Worm (Caenorhabditis elegans) whole organism, mixed stage, embryonic: ENCODE results near the gene clec-153.

Experiments
- M03D4.4 ChIP-seq: sonication (generic microtip); optimal IDR thresholded peaks from 2 replicates; lab custom pipeline; 2017; ENCODE audit warnings: mild to moderate bottlenecking, missing genetic modification characterization, missing compliant biosample characterization
- bed-3 ChIP-seq: fragments of 200-800 bp; sonication (Bioruptor generic); optimal IDR thresholded peaks from 3 replicates; lab custom pipeline; 2018; ENCODE audit warnings: mild to moderate bottlenecking, missing genetic modification characterization, moderate library complexity, missing compliant biosample characterization
- blmp-1 ChIP-seq: fragments of 150-350 bp; optimal IDR thresholded peaks from 2 replicates; lab custom pipeline; 2014; ENCODE audit warnings: missing biosample characterization, missing genetic modification characterization
- ceh-39 ChIP-seq: fragments of 150-350 bp; optimal IDR thresholded peaks from 2 replicates; lab custom pipeline; 2014; ENCODE audit warnings: missing biosample characterization, missing genetic modification characterization
- ceh-43 ChIP-seq: fragments of 200-800 bp; sonication (Bioruptor generic); optimal IDR thresholded peaks from 2 replicates; lab custom pipeline; 2018; ENCODE audit warnings: mild to moderate bottlenecking, missing genetic modification characterization, moderate library complexity, missing compliant biosample characterization
- ceh-83 ChIP-seq: fragments of 200-800 bp; sonication (Bioruptor generic); optimal IDR thresholded peaks from 2 replicates; lab custom pipeline; 2018; ENCODE audit warnings: mild to moderate bottlenecking, missing genetic modification characterization, missing compliant biosample characterization
- ces-1 ChIP-seq: fragments of 150-350 bp; optimal IDR thresholded peaks from 2 replicates; lab custom pipeline; 2014; ENCODE audit warnings: missing biosample characterization, missing genetic modification reagents, missing genetic modification characterization
- cnd-1 ChIP-seq: fragments of 200-800 bp; sonication (Bioruptor generic); optimal IDR thresholded peaks from 2 replicates; lab custom pipeline; 2018; ENCODE audit warnings: mild to moderate bottlenecking, missing genetic modification characterization, missing compliant biosample characterization
- drap-1 ChIP-seq: fragments of 200-800 bp; sonication (Bioruptor generic); optimal IDR thresholded peaks from 3 replicates; lab custom pipeline; 2018; ENCODE audit warnings: mild to moderate bottlenecking, missing genetic modification characterization, missing compliant biosample characterization
- elt-1 ChIP-seq: sonication (generic microtip); optimal IDR thresholded peaks from 2 replicates; lab custom pipeline; 2017; ENCODE audit warnings: missing genetic modification characterization, mild to moderate bottlenecking, missing compliant biosample characterization, antibody characterized with exemption, moderate library complexity, borderline replicate concordance; ENCODE audit not compliant: insufficient read depth
- elt-3 ChIP-seq: fragments of 150-350 bp; optimal IDR thresholded peaks from 2 replicates; lab custom pipeline; 2014; ENCODE audit warnings: missing biosample characterization, missing genetic modification characterization
- flh-1 ChIP-seq: fragments of 200-800 bp; sonication (Bioruptor generic); optimal IDR thresholded peaks from 2 replicates; lab custom pipeline; 2018; ENCODE audit warnings: mild to moderate bottlenecking, missing genetic modification characterization, moderate library complexity, missing compliant biosample characterization
- ham-2 ChIP-seq: fragments of 200-800 bp; sonication (Bioruptor generic); optimal IDR thresholded peaks from 2 replicates; lab custom pipeline; 2018; ENCODE audit warnings: mild to moderate bottlenecking, missing genetic modification characterization, missing compliant biosample characterization
- hlh-1 ChIP-seq: fragments of 150-350 bp; optimal IDR thresholded peaks from 2 replicates; lab custom pipeline; 2014; ENCODE audit warnings: missing biosample characterization, missing genetic modification reagents, missing genetic modification characterization
- lin-13 ChIP-seq: fragments of 150-350 bp; optimal IDR thresholded peaks from 2 replicates; lab custom pipeline; 2014; ENCODE audit warnings: missing biosample characterization, missing genetic modification characterization
- lin-32 ChIP-seq: fragments of 200-800 bp; sonication (Bioruptor generic); optimal IDR thresholded peaks from 2 replicates; lab custom pipeline; 2018; ENCODE audit warnings: mild to moderate bottlenecking, missing genetic modification characterization, missing compliant biosample characterization
- lsy-2 ChIP-seq: fragments of 150-350 bp; optimal IDR thresholded peaks from 2 replicates; lab custom pipeline; 2014; ENCODE audit warnings: missing biosample characterization, missing genetic modification characterization
- mab-5 ChIP-seq: fragments of 150-350 bp; optimal IDR thresholded peaks from 2 replicates; lab custom pipeline; 2014; ENCODE audit warnings: missing biosample characterization, missing genetic modification characterization
- mep-1 ChIP-seq: fragments of 150-350 bp; optimal IDR thresholded peaks from 2 replicates; lab custom pipeline; 2017; ENCODE audit warnings: missing biosample characterization, missing genetic modification reagents, missing genetic modification characterization, inconsistent platforms
- mls-2 ChIP-seq: sonication (generic microtip); optimal IDR thresholded peaks from 2 replicates; lab custom pipeline; 2016; ENCODE audit warnings: mild to moderate bottlenecking, missing genetic modification characterization, moderate library complexity, missing compliant biosample characterization
- nhr-12 ChIP-seq: fragments of 150-350 bp; optimal IDR thresholded peaks from 2 replicates; lab custom pipeline; 2014; ENCODE audit warnings: missing biosample characterization, missing genetic modification characterization
- nhr-2 ChIP-seq: fragments of 150-350 bp; optimal IDR thresholded peaks from 2 replicates; lab custom pipeline; 2014; ENCODE audit warnings: missing biosample characterization, missing genetic modification characterization
- nhr-237 ChIP-seq: fragments of 150-350 bp; optimal IDR thresholded peaks from 2 replicates; lab custom pipeline; 2014; ENCODE audit warnings: missing biosample characterization, missing genetic modification characterization
- nhr-28 ChIP-seq: fragments of 150-350 bp; optimal IDR thresholded peaks from 2 replicates; lab custom pipeline; 2014; ENCODE audit warnings: missing biosample characterization, missing genetic modification characterization
- nhr-76 ChIP-seq: sonication (generic microtip); optimal IDR thresholded peaks from 2 replicates; lab custom pipeline; 2017; ENCODE audit warnings: missing biosample characterization, missing genetic modification characterization
- pha-4 ChIP-seq: fragments of 150-350 bp; optimal IDR thresholded peaks from 2 replicates; lab custom pipeline; 2018; ENCODE audit warnings: missing biosample characterization, missing genetic modification reagents, missing genetic modification characterization
- sem-2 ChIP-seq: fragments of 200-800 bp; sonication (Bioruptor generic); optimal IDR thresholded peaks from 2 replicates; lab custom pipeline; 2018; ENCODE audit warnings: mild to moderate bottlenecking, missing genetic modification characterization, missing compliant biosample characterization
- snpc-4 ChIP-seq: fragments of 150-350 bp; optimal IDR thresholded peaks from 2 replicates; lab custom pipeline; 2014; ENCODE audit warnings: missing biosample characterization, missing genetic modification characterization
- sptf-1 ChIP-seq: sonication (generic microtip); optimal IDR thresholded peaks from 2 replicates; lab custom pipeline; 2017; ENCODE audit warnings: mild to moderate bottlenecking, missing genetic modification characterization, moderate library complexity, missing compliant biosample characterization
- tbx-8 ChIP-seq: fragments of 200-800 bp; sonication (Bioruptor generic); optimal IDR thresholded peaks from 2 replicates; lab custom pipeline; 2018; ENCODE audit warnings: mild to moderate bottlenecking, missing genetic modification characterization, moderate library complexity, missing compliant biosample characterization
- unc-120 ChIP-seq: sonication (generic microtip); optimal IDR thresholded peaks from 2 replicates; lab custom pipeline; 2017; ENCODE audit warnings: missing genetic modification characterization, missing compliant biosample characterization; ENCODE audit not compliant: poor library complexity, severe bottlenecking
- unc-39 ChIP-seq: fragments of 150-350 bp; optimal IDR thresholded peaks from 2 replicates; lab custom pipeline; 2014; ENCODE audit warnings: missing biosample characterization, missing genetic modification characterization
- unc-62 ChIP-seq: fragments of 150-350 bp; optimal IDR thresholded peaks from 2 replicates; lab custom pipeline; 2014; ENCODE audit warnings: missing biosample characterization, missing genetic modification reagents, missing genetic modification characterization
- zip-8 ChIP-seq: fragments of 150-350 bp; optimal IDR thresholded peaks from 2 replicates; lab custom pipeline; 2014; ENCODE audit warnings: missing biosample characterization, missing genetic modification characterization
- ztf-11 ChIP-seq: fragments of 150-350 bp; optimal IDR thresholded peaks from 2 replicates; lab custom pipeline; 2014; ENCODE audit warnings: missing biosample characterization, missing genetic modification characterization

clec-153 gene

DNA sequence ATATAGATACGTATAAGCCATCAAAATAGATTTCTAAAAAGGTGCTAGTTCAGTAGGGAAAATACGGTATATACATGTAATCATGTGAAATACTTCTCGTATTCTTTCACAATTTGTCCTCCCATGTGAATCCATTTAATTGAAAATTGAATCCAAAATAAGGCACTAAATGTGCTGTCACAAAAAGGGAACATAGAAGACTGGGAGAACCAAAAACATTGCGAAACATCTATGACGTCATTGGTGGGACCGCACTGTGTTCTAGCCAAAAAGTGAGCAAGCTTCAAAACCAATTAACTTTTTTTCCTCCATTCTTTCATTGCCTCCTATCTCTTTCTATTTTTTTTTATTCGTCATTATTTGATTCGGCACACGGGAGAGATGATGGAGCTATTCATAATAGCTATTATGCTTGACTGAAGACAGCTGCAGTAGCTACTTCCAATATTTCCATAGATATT, 23.4 kb downstream of the clec-153 start, which contains the start of gene cdka-1:
TSS of gene cdka-1 (plus strand) at position 411 of the 461 bp plus-strand sequence.
- TF ChIP-seq ces-1 (GFP tag; lab: Kevin White, UChicago) (peak; percentile 16), cnd-1 (tag; lab: Kevin White, UChicago) (no peak)

DNA sequence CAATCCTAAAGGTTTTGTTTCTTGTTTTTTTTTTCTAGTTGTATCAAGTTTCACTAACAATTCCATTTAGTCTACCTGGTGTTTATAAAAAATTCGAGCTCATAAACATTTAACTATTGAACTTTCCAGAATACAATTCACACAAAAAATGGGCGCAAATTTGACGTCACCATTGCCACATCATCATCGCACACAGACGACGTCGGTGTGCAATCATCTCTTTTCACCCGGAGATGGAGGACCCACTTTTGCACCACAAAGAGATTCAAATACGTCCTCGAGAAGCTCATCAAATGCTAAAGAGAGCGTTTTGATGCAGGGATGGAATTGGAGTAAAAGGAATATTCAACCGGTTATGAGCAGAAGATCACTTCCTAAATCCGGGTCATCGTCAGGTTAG, 24.4 kb downstream of the clec-153 start:
- TF ChIP-seq nhr-12 (tag; lab: Kevin White, UChicago) (no peak), hlh-1 (tag; lab: Kevin White, UChicago) (no peak), nhr-76 (tag; lab: Kevin White, UChicago) (no peak), sem-2 (GFP tag; lab: Kevin White, UChicago) (no peak), unc-62 (GFP tag; lab: Kevin White, UChicago) (no peak), mls-2 (tag; lab: Kevin White, UChicago) (no peak), pha-4 (tag; lab: Kevin White, UChicago) (no peak), unc-120 (tag; lab: Kevin White, UChicago) (no peak), mab-5 (tag; lab: Kevin White, UChicago) (no peak), ztf-11 (tag; lab: Kevin White, UChicago) (no peak), nhr-2 (tag; lab: Kevin White, UChicago) (no peak), ces-1 (GFP tag; lab: Kevin White, UChicago) (no peak), blmp-1 (tag; lab: Kevin White, UChicago) (no peak)
- TF ChIP-seq, all 35 proteins: peak for 0

DNA sequence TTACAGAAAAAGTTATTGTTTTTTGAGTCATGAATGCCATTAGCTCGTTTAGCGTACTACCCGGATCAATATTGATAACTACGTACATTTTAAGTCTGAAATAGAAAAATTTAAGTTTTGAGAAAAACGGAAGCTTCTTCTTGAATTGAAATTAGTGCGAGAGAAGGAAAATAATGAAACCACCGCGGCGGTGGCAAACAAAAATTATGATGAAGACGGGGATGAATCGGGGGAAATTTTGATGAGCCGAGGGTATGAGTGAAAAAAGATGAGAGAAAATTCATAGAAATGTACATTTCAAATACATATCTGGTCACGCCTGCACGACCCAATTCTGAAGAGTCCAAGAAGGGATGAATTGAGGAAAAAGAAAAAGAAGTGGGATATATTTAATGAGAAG, 30.2 kb downstream of the clec-153 start, which contains the start of gene T23F11.4:
TSS of gene T23F11.4 (minus strand) at position 101 of the 400 bp plus-strand sequence.
- no peak for TF ChIP-seq ceh-39
- TF ChIP-seq, all 35 proteins: peak for 0

DNA sequence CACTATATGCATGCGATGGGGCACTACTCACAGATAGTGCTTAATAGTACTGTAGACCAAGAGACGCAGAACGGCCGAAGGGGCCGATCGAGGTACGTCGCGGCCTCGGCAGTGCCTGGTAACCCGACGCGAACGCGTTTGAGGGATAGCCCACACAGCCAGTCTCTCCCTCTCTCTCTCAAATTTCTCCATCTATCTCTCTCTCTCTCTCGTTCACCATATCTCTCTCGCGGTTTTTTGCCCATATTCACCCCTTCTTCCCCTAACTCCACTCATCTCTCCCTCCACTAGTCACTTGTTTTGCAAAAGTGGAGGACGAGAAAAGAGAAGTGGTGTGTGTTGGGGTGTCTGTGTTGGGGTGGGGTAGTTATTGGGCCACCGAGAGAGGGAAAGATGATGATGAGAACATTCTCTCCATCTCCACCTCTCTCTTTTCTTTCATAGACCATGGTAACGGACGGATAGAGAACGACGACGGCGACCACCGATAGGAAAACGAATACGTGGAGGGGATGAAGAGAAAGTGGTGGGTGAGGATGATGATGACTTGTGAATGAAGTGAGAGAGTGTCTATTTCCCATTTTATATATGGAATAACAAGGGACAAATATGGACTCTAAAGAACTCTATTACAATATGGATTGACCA, 31.8 kb downstream of the clec-153 start:
- TF ChIP-seq sem-2 (GFP tag; lab: Kevin White, UChicago): no peak
- TF ChIP-seq drap-1 (GFP tag; lab: Kevin White, UChicago): peak; percentile 53
- TF ChIP-seq nhr-237 (tag; lab: Kevin White, UChicago): no peak
- no peak for TF ChIP-seq lin-32 (GFP tag; lab: Kevin White, UChicago)
- TF ChIP-seq ceh-39: peak; percentile 3
- no peak for TF ChIP-seq mls-2 (tag; lab: Kevin White, UChicago)
- no peak for TF ChIP-seq tbx-8 (GFP tag; lab: Kevin White, UChicago)
- TF ChIP-seq ces-1 (GFP tag; lab: Kevin White, UChicago): peak; percentile 55
- peak; percentile 84 for TF ChIP-seq hlh-1 (tag; lab: Kevin White, UChicago)
- TF ChIP-seq ceh-83: no peak
- no peak for TF ChIP-seq flh-1 (GFP tag; lab: Kevin White, UChicago)
- TF ChIP-seq pha-4 (tag; lab: Kevin White, UChicago): peak; percentile 27
- peak; percentile 47 for TF ChIP-seq cnd-1 (tag; lab: Kevin White, UChicago)
- no peak for TF ChIP-seq bed-3 (GFP tag; lab: Kevin White, UChicago)
- TF ChIP-seq ham-2: peak; percentile 62
- peak; percentile 41 for TF ChIP-seq mep-1
- no peak for TF ChIP-seq elt-3 (tag; lab: Kevin White, UChicago)
- no peak for TF ChIP-seq nhr-2 (tag; lab: Kevin White, UChicago)
- TF ChIP-seq sptf-1 (tag; lab: Kevin White, UChicago): peak; percentile 42
- no peak for TF ChIP-seq snpc-4 (tag; lab: Kevin White, UChicago)
- TF ChIP-seq nhr-76 (tag; lab: Kevin White, UChicago): no peak
- TF ChIP-seq unc-120 (tag; lab: Kevin White, UChicago): peak; percentile 96
- peak; percentile 73 for TF ChIP-seq unc-62 (GFP tag; lab: Kevin White, UChicago)
- TF ChIP-seq blmp-1 (tag; lab: Kevin White, UChicago): no peak
- no peak for TF ChIP-seq nhr-28 (tag; lab: Kevin White, UChicago)
- no peak for TF ChIP-seq unc-39 (tag; lab: Kevin White, UChicago)
- peak; percentile 54 for TF ChIP-seq lin-13 (tag; lab: Kevin White, UChicago)
- peak; percentile 1 for TF ChIP-seq nhr-12 (tag; lab: Kevin White, UChicago)
- no peak for TF ChIP-seq zip-8 (tag; lab: Kevin White, UChicago)
- TF ChIP-seq ztf-11 (tag; lab: Kevin White, UChicago): no peak
- peak; percentile 40 for TF ChIP-seq ceh-43 (GFP tag; lab: Kevin White, UChicago)
- no peak for TF ChIP-seq elt-1 (tag; lab: Kevin White, UChicago)
- no peak for TF ChIP-seq mab-5 (tag; lab: Kevin White, UChicago)
- TF ChIP-seq M03D4.4 (tag; lab: Kevin White, UChicago): peak; percentile 38
- TF ChIP-seq lsy-2 (tag; lab: Kevin White, UChicago): peak; percentile 41
